Worm (Caenorhabditis elegans): ENCODE measurements around the gene ubl-1.
A peak's percentile ranks its signal among the peaks of the same experiment; 100 is the strongest.

Gene ubl-1

DNA sequence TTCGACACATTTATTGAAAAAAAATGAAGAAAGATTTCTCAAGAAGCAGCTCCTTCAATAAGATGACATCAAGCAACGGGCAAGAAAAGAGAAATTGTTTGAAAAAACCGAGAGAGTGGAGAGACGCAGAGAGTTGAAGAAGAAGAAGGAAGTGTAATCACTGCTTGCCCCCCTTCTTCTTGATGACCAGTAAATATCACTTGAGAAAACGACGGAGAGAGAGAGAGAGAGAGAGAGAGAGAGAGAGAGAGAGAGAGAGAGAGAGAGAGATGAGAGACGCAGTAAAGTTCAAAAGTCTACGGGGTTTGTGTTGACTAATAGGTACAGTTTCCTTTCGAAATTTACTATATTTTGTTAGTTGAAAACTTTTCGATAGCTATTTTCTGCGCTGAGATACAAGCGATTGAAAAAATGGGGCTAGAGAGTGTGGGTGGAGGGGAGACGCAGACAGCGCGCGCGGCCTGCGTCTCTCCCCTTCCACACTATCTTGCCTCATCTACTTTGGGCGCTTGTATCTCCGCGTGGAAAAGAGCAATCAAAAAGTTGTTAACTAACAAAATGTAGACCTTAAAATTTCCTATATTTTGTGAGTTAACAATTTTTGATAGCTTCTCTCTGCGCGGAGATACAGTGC is 2.1 kb upstream of the ubl-1 start (continued):
- no peak for TF ChIP-seq R02D3.7 (tag; optimal IDR thresholded peaks at IDR 0.05)
- TF ChIP-seq elt-3 (tag; optimal IDR thresholded peaks at IDR 0.05), result no peak
- no peak for TF ChIP-seq peb-1 (tag; optimal IDR thresholded peaks at IDR 0.05)
- TF ChIP-seq ama-1 (optimal IDR thresholded peaks at IDR 0.05), result no peak
- TF ChIP-seq lsy-2 (tag; optimal IDR thresholded peaks at IDR 0.05), result peak; percentile 18 to 80
- TF ChIP-seq nhr-129 (tag; optimal IDR thresholded peaks at IDR 0.05), result peak; percentile 74
- peak; percentile 56 for TF ChIP-seq fos-1 (tag; optimal IDR thresholded peaks at IDR 0.05)
- TF ChIP-seq nhr-11 (tag; optimal IDR thresholded peaks at IDR 0.05), result no peak
- TF ChIP-seq zag-1 (tag; optimal IDR thresholded peaks at IDR 0.05), result no peak
- TF ChIP-seq ZK546.5 (tag; optimal IDR thresholded peaks at IDR 0.05), result peak; percentile 41
- TF ChIP-seq sma-9 (GFP tag; optimal IDR thresholded peaks at IDR 0.05), result peak; percentile 65
- TF ChIP-seq sma-9 (tag; optimal IDR thresholded peaks at IDR 0.05), result no peak
- no peak for TF ChIP-seq lin-11 (tag; optimal IDR thresholded peaks at IDR 0.05)
- peak; percentile 38 for TF ChIP-seq egl-27 (tag; optimal IDR thresholded peaks at IDR 0.05)

DNA sequence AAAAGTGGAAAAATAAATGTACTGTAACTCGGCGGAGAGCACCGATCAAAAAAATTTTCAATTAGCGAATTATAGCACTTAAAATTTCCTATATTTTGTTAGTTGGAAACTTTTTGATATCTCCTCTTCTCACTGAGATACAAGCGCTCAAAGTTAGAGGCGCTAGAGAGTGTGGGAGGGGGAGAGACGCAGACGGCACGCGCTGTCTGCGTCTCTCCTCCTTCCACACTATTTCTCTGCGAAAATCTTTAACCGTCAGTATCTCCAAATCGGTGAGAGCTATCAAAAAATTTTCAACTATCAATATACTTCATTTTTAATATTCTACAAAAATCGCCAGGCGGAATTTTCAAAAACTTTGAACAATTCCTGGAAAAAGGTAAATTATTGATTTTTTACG is 1.3 kb upstream of the ubl-1 start:
- TF ChIP-seq lsy-2 (tag; optimal IDR thresholded peaks at IDR 0.05), result no peak
- no peak for TF ChIP-seq egl-27 (tag; optimal IDR thresholded peaks at IDR 0.05)
- no peak for TF ChIP-seq lin-11 (tag; optimal IDR thresholded peaks at IDR 0.05)
- no peak for TF ChIP-seq mab-5 (tag; optimal IDR thresholded peaks at IDR 0.05)
- no peak for TF ChIP-seq skn-1 (tag; optimal IDR thresholded peaks at IDR 0.05)
- no peak for TF ChIP-seq ztf-1 (GFP tag; conservative IDR thresholded peaks at IDR 0.05)
- no peak for TF ChIP-seq ama-1 (optimal IDR thresholded peaks at IDR 0.05)
- no peak for TF ChIP-seq lin-39 (tag; optimal IDR thresholded peaks at IDR 0.05)
- no peak for TF ChIP-seq mbf-1 (tag; optimal IDR thresholded peaks at IDR 0.05)
- no peak for TF ChIP-seq ztf-11 (tag; optimal IDR thresholded peaks at IDR 0.05)
- TF ChIP-seq mdl-1 (tag; optimal IDR thresholded peaks at IDR 0.05), result no peak
- no peak for TF ChIP-seq ceh-82 (tag; optimal IDR thresholded peaks at IDR 0.05)
- TF ChIP-seq ZK546.5 (tag; optimal IDR thresholded peaks at IDR 0.05), result no peak
- TF ChIP-seq nhr-11 (tag; optimal IDR thresholded peaks at IDR 0.05), result no peak
- no peak for TF ChIP-seq sma-3 (GFP tag; optimal IDR thresholded peaks at IDR 0.05)
- no peak for TF ChIP-seq R02D3.7 (tag; optimal IDR thresholded peaks at IDR 0.05)

ce11 chrIII:3069101-3069500 is 991 bp downstream of the ubl-1 start:
- TF ChIP-seq elt-1 (tag; optimal IDR thresholded peaks at IDR 0.05), result no peak
- no peak for TF ChIP-seq nhr-10 (tag; optimal IDR thresholded peaks at IDR 0.05)
- no peak for TF ChIP-seq sem-4 (tag; optimal IDR thresholded peaks at IDR 0.05)
- peak; percentile 34 for TF ChIP-seq ZK546.5 (tag; optimal IDR thresholded peaks at IDR 0.05)
- TF ChIP-seq lin-13 (GFP tag; optimal IDR thresholded peaks at IDR 0.05), result peak; percentile 6
- TF ChIP-seq mdl-1 (tag; optimal IDR thresholded peaks at IDR 0.05), result no peak
- no peak for TF ChIP-seq nhr-129 (tag; optimal IDR thresholded peaks at IDR 0.05)
- no peak for TF ChIP-seq snpc-4 (tag; optimal IDR thresholded peaks at IDR 0.05)
- no peak for TF ChIP-seq mbf-1 (tag; optimal IDR thresholded peaks at IDR 0.05)

DNA sequence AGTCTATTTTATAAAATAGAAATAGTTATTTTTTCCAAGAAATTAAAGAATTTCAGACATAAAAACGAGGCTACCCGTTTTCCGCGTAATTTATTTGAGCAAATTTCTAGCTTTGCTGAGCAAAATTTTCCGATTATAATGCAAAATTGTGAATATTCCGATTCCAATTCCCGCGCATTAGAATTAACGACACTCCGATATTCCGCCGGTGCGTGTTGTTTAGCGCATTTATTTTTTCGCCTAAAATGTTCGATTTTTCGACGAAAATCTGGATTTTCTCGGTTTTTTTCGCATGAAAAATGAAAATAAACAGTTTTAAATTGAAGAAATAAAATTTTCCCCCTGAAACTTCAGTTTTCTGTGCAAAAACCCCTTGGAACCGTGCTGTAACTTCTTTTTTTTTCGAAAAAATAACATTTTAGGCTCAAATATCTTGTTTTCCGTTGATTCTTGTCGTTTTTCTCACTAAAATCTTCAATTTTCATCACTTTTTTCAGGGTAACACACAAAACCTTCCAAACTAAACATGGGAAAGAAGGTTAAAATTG is 2.0 kb downstream of the ubl-1 start, which contains the start of gene H06I04.3:
Gene H06I04.3 (plus strand): TSS at position 498 of the 548 bp plus-strand sequence.
- TF ChIP-seq ZK546.5 (tag; optimal IDR thresholded peaks at IDR 0.05) (no peak), ztf-1 (GFP tag; conservative IDR thresholded peaks at IDR 0.05) (no peak), mdl-1 (tag; optimal IDR thresholded peaks at IDR 0.05) (no peak), zag-1 (tag; optimal IDR thresholded peaks at IDR 0.05) (no peak), nhr-129 (tag; optimal IDR thresholded peaks at IDR 0.05) (peak; percentile 20), gmeb-1 (tag; optimal IDR thresholded peaks at IDR 0.05) (peak; percentile 81), unc-55 (GFP tag; optimal IDR thresholded peaks at IDR 0.05) (peak; percentile 68), lsy-2 (tag; optimal IDR thresholded peaks at IDR 0.05) (peak in 1 of 2 experiments; percentile 61), C34F6.9 (tag; optimal IDR thresholded peaks at IDR 0.05) (no peak)

- TF ChIP-seq lin-39 (tag; optimal IDR thresholded peaks at IDR 0.05) (no peak), aly-2 (tag; optimal IDR thresholded peaks at IDR 0.05) (no peak), fos-1 (tag; optimal IDR thresholded peaks at IDR 0.05) (no peak), ztf-1 (GFP tag; conservative IDR thresholded peaks at IDR 0.05) (no peak), sma-3 (GFP tag; optimal IDR thresholded peaks at IDR 0.05) (no peak), nhr-23 (tag; optimal IDR thresholded peaks at IDR 0.05) (no peak), alr-1 (tag; optimal IDR thresholded peaks at IDR 0.05) (no peak), peb-1 (tag; optimal IDR thresholded peaks at IDR 0.05) (no peak), nhr-10 (tag; optimal IDR thresholded peaks at IDR 0.05) (no peak), ceh-16 (tag; optimal IDR thresholded peaks at IDR 0.05) (no peak), nhr-6 (tag; optimal IDR thresholded peaks at IDR 0.05) (no peak), nhr-21 (tag; optimal IDR thresholded peaks at IDR 0.05) (no peak), sem-4 (tag; optimal IDR thresholded peaks at IDR 0.05) (no peak), ZK546.5 (tag; optimal IDR thresholded peaks at IDR 0.05) (no peak), mbf-1 (tag; optimal IDR thresholded peaks at IDR 0.05) (no peak), unc-62 (GFP tag; optimal IDR thresholded peaks at IDR 0.05) (no peak), skn-1 (tag; optimal IDR thresholded peaks at IDR 0.05) (no peak), nhr-237 (tag; optimal IDR thresholded peaks at IDR 0.05) (no peak), nhr-77 (tag; optimal IDR thresholded peaks at IDR 0.05) (no peak)
These were observed 18.4 kb downstream of the ubl-1 start, which contains the start of gene sft-1 for ce11 chrIII:3086471-3086870. sft-1 (plus strand) TSS chrIII:3086671.
